Worm (Caenorhabditis elegans): ENCODE results near the gene K01A6.6.

Gene K01A6.6

ce11 chrIV:11743813-11744212, 8.7 kb downstream of the K01A6.6 start:
- TF ChIP-seq pqm-1 (tag; optimal IDR thresholded peaks at IDR 0.05), result no peak
- TF ChIP-seq ceh-45 (GFP tag; IDR thresholded peaks at IDR 0.05), result no peak
- no peak for TF ChIP-seq F13H6.1 (tag; optimal IDR thresholded peaks at IDR 0.05)
- no peak for TF ChIP-seq ets-4 (tag; optimal IDR thresholded peaks at IDR 0.05)
- TF ChIP-seq rnt-1 (tag; optimal IDR thresholded peaks at IDR 0.05), result no peak

ce11 chrIV:11744287-11744686, 9.2 kb downstream of the K01A6.6 start:
- peak; percentile 38 for TF ChIP-seq hlh-30 (tag; optimal IDR thresholded peaks at IDR 0.05; ENCODE audit: insufficient read depth)
- no peak for TF ChIP-seq nfya-1 (tag; optimal IDR thresholded peaks at IDR 0.05)

- TF ChIP-seq eyg-1 (tag; optimal IDR thresholded peaks at IDR 0.05), result no peak
- TF ChIP-seq pqm-1 (tag; optimal IDR thresholded peaks at IDR 0.05), result no peak
- no peak for TF ChIP-seq K02D7.2 (tag; optimal IDR thresholded peaks at IDR 0.05)
- TF ChIP-seq ceh-18 (tag; optimal IDR thresholded peaks at IDR 0.05), result no peak
- TF ChIP-seq ceh-6 (GFP tag; optimal IDR thresholded peaks at IDR 0.05), result no peak
- no peak for TF ChIP-seq ceh-24 (tag; optimal IDR thresholded peaks at IDR 0.05)
- TF ChIP-seq pag-3 (tag; optimal IDR thresholded peaks at IDR 0.05; ENCODE audit: borderline replicate concordance), result no peak
- TF ChIP-seq syd-9 (tag; optimal IDR thresholded peaks at IDR 0.05), result no peak
- no peak for TF ChIP-seq F13H6.1 (tag; optimal IDR thresholded peaks at IDR 0.05)
- no peak for TF ChIP-seq ztf-16 (tag; optimal IDR thresholded peaks at IDR 0.05)
- TF ChIP-seq lin-11 (tag; optimal IDR thresholded peaks at IDR 0.05), result no peak
- TF ChIP-seq ttx-3 (tag; optimal IDR thresholded peaks at IDR 0.05), result no peak
- TF ChIP-seq tbx-7 (tag; optimal IDR thresholded peaks at IDR 0.05), result no peak
- no peak for TF ChIP-seq rnt-1 (tag; optimal IDR thresholded peaks at IDR 0.05)
- TF ChIP-seq lim-6 (tag; optimal IDR thresholded peaks at IDR 0.05), result no peak
- TF ChIP-seq ceh-9 (tag; optimal IDR thresholded peaks at IDR 0.05), result no peak
- no peak for TF ChIP-seq pat-9 (tag; optimal IDR thresholded peaks at IDR 0.05)
Observed at ce11 chrIV:11745340-11745739, 10.2 kb downstream of the K01A6.6 start, which contains the start of gene gem-4. Gene gem-4 (plus strand): TSS chrIV:11745640.

DNA sequence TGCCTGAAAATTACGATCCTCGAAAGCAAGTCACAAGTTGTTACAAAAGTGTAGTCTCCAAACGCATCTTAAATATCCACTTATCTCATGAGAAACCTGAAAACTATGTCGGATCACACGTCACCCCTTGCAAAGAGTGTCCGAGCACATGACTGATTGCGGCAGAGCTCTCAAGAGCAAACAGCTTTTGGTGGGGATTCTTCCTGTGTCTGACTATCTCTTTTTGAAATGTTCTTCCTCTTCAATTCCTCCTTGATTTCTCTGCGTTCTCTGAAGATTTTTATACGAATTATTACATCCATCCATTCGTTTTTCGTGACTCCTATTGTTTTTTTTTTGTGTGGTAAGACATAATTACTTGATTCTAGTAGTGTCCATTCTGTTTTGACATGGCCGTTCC, 13.7 kb downstream of the K01A6.6 start, which contains the start of gene T12A7.6:
T12A7.6 (plus strand) TSS at position 369 of the 400 bp plus-strand sequence.
- TF ChIP-seq T23F11.4 (GFP tag; optimal IDR thresholded peaks at IDR 0.05) (no peak), ceh-18 (tag; optimal IDR thresholded peaks at IDR 0.05) (peak; percentile 15), ets-4 (tag; optimal IDR thresholded peaks at IDR 0.05) (no peak)

- no peak for TF ChIP-seq odd-2 (tag; optimal IDR thresholded peaks at IDR 0.05)
- no peak for TF ChIP-seq ceh-22 (tag; optimal IDR thresholded peaks at IDR 0.05)
- no peak for TF ChIP-seq pag-3 (tag; optimal IDR thresholded peaks at IDR 0.05; ENCODE audit: borderline replicate concordance)
- no peak for TF ChIP-seq ceh-24 (tag; optimal IDR thresholded peaks at IDR 0.05)
- no peak for TF ChIP-seq dmd-4 (tag; optimal IDR thresholded peaks at IDR 0.05; ENCODE audit: borderline replicate concordance)
- no peak for TF ChIP-seq nhr-11 (tag; optimal IDR thresholded peaks at IDR 0.05)
- TF ChIP-seq zip-5 (tag; optimal IDR thresholded peaks at IDR 0.05), result no peak
- no peak for TF ChIP-seq pqm-1 (tag; optimal IDR thresholded peaks at IDR 0.05)
- TF ChIP-seq K02D7.2 (tag; optimal IDR thresholded peaks at IDR 0.05), result no peak
- no peak for TF ChIP-seq ceh-45 (GFP tag; IDR thresholded peaks at IDR 0.05)
- no peak for TF ChIP-seq syd-9 (tag; optimal IDR thresholded peaks at IDR 0.05)
- TF ChIP-seq che-1 (tag; optimal IDR thresholded peaks at IDR 0.05), result no peak
- no peak for TF ChIP-seq hlh-13 (GFP tag; optimal IDR thresholded peaks at IDR 0.05)
- no peak for TF ChIP-seq ama-1 (optimal IDR thresholded peaks at IDR 0.05)
- no peak for TF ChIP-seq fkh-10 (GFP tag; optimal IDR thresholded peaks at IDR 0.05)
- no peak for TF ChIP-seq mec-3 (tag; optimal IDR thresholded peaks at IDR 0.05; ENCODE audit: borderline replicate concordance)
- TF ChIP-seq ztf-16 (tag; optimal IDR thresholded peaks at IDR 0.05), result no peak
- no peak for TF ChIP-seq nfya-1 (tag; optimal IDR thresholded peaks at IDR 0.05)
- no peak for TF ChIP-seq F13H6.1 (tag; optimal IDR thresholded peaks at IDR 0.05)
- no peak for TF ChIP-seq ceh-34 (tag; optimal IDR thresholded peaks at IDR 0.05)
Observed at ce11 chrIV:11754328-11754727, 19.2 kb downstream of the K01A6.6 start, which contains the start of gene scl-18. Gene scl-18 (minus strand): TSS chrIV:11754428.

Measured in whole organism, late embryonic.